Fruit fly (Drosophila melanogaster) ovary, adult (tissue): ENCODE results near the gene CG8065.

Experiments
- CG17801 ChIP-seq: fragments of 200-800 bp; optimal IDR thresholded peaks from 2 replicates; lab custom pipeline; 2019; ENCODE audit warnings: missing biosample characterization, mild to moderate bottlenecking, missing genetic modification characterization, moderate library complexity; ENCODE audit not compliant: partially characterized antibody

CG8065 gene

dm6 chr3L:10215365-10215764 lies at the start of gene CG8065:
CG8065 (plus strand) TSS chr3L:10215665.
- TF ChIP-seq CG17801 (GFP tag; lab: Kevin White, UChicago) = no peak

- no peak for TF ChIP-seq CG17801 (GFP tag; lab: Kevin White, UChicago)
Measured at dm6 chr3L:10166923-10167322, 48.5 kb upstream of the CG8065 start, which contains the start of gene CG6628. CG6628 (minus strand) TSS chr3L:10167023.

dm6 chr3L:10185924-10186323 lies 29.5 kb upstream of the CG8065 start, which contains the start of gene dpr10:
dpr10 (minus strand) TSS chr3L:10186108.
- no peak for TF ChIP-seq CG17801 (GFP tag; lab: Kevin White, UChicago)

- TF ChIP-seq CG17801 (GFP tag; lab: Kevin White, UChicago) = no peak
Measured at dm6 chr3L:10186893-10187292, 28.6 kb upstream of the CG8065 start.

- no peak for TF ChIP-seq CG17801 (GFP tag; lab: Kevin White, UChicago)
Measured at dm6 chr3L:10189179-10189578, 26.3 kb upstream of the CG8065 start.

dm6 chr3L:10197360-10197759 lies 18.1 kb upstream of the CG8065 start:
- no peak for TF ChIP-seq CG17801 (GFP tag; lab: Kevin White, UChicago)

dm6 chr3L:10198571-10198970 lies 16.9 kb upstream of the CG8065 start:
- TF ChIP-seq CG17801 (GFP tag; lab: Kevin White, UChicago) = no peak

- TF ChIP-seq CG17801 (GFP tag; lab: Kevin White, UChicago) = no peak
Measured at dm6 chr3L:10199644-10200043, 15.8 kb upstream of the CG8065 start.

dm6 chr3L:10201655-10202054 lies 13.8 kb upstream of the CG8065 start, which contains the start of gene ect:
ect (minus strand) TSS chr3L:10201837.
- TF ChIP-seq CG17801 (GFP tag; lab: Kevin White, UChicago) = no peak

dm6 chr3L:10204669-10205068 lies 10.8 kb upstream of the CG8065 start:
- TF ChIP-seq CG17801 (GFP tag; lab: Kevin White, UChicago) = no peak

dm6 chr3L:10205823-10206222 lies 9.6 kb upstream of the CG8065 start:
- no peak for TF ChIP-seq CG17801 (GFP tag; lab: Kevin White, UChicago)

dm6 chr3L:10206226-10206968 lies 9.1 kb upstream of the CG8065 start:
- TF ChIP-seq CG17801 (GFP tag; lab: Kevin White, UChicago) = no peak

dm6 chr3L:10220064-10220463 lies 4.6 kb downstream of the CG8065 start, which contains the start of gene CG32055:
CG32055 (minus strand) TSS chr3L:10220164.
- TF ChIP-seq CG17801 (GFP tag; lab: Kevin White, UChicago) = no peak

dm6 chr3L:10223397-10223796 lies 7.9 kb downstream of the CG8065 start:
- TF ChIP-seq CG17801 (GFP tag; lab: Kevin White, UChicago) = no peak

- no peak for TF ChIP-seq CG17801 (GFP tag; lab: Kevin White, UChicago)
Measured at dm6 chr3L:10224470-10225213, 9.2 kb downstream of the CG8065 start.
